Worm (Caenorhabditis elegans) whole organism, L2 larva: ENCODE results near the gene msp-10.

Source experiments
- C34F6.9 ChIP-seq: fragments of 150-350 bp; optimal IDR thresholded peaks from 2 replicates; lab custom pipeline; 2014; ENCODE audit warnings: missing biosample characterization, missing genetic modification characterization
- F13H6.1 ChIP-seq: sonication (generic microtip); optimal IDR thresholded peaks from 2 replicates; lab custom pipeline; 2016; ENCODE audit warnings: missing genetic modification characterization, missing compliant biosample characterization
- Y55F3AM.14 ChIP-seq: fragments of 200-800 bp; sonication (Bioruptor generic); optimal IDR thresholded peaks from 2 replicates; lab custom pipeline; 2018; ENCODE audit warnings: mild to moderate bottlenecking, missing genetic modification characterization, missing compliant biosample characterization
- ZK546.5 ChIP-seq: sonication (generic microtip); optimal IDR thresholded peaks from 2 replicates; lab custom pipeline; 2017; ENCODE audit warnings: missing biosample characterization, missing genetic modification characterization
- alr-1 ChIP-seq: fragments of 150-350 bp; optimal IDR thresholded peaks from 2 replicates; lab custom pipeline; 2014; ENCODE audit warnings: missing biosample characterization, missing genetic modification characterization
- aly-2 ChIP-seq: fragments of 150-350 bp; optimal IDR thresholded peaks from 2 replicates; lab custom pipeline; 2014; ENCODE audit warnings: missing biosample characterization, missing genetic modification characterization
- ama-1 ChIP-seq: fragments of 150-350 bp; optimal IDR thresholded peaks from 2 replicates; lab custom pipeline; 2018; ENCODE audit warnings: inconsistent platforms
- blmp-1 ChIP-seq: sonication (generic microtip); optimal IDR thresholded peaks from 2 replicates; lab custom pipeline; 2017; ENCODE audit warnings: missing genetic modification characterization, mild to moderate bottlenecking, missing compliant biosample characterization, antibody characterized with exemption, moderate library complexity; ENCODE audit not compliant: insufficient read depth
- ceh-16 ChIP-seq: fragments of 150-350 bp; optimal IDR thresholded peaks from 2 replicates; lab custom pipeline; 2014; ENCODE audit warnings: missing biosample characterization, missing genetic modification characterization
- ceh-82 ChIP-seq: fragments of 150-350 bp; optimal IDR thresholded peaks from 2 replicates; lab custom pipeline; 2014; ENCODE audit warnings: missing biosample characterization, missing genetic modification characterization
- crh-2 ChIP-seq: sonication (generic microtip); optimal IDR thresholded peaks from 2 replicates; lab custom pipeline; 2017; ENCODE audit warnings: missing biosample characterization, missing genetic modification characterization
- dmd-4 ChIP-seq: sonication (generic microtip); optimal IDR thresholded peaks from 2 replicates; lab custom pipeline; 2017; ENCODE audit warnings: missing biosample characterization, missing genetic modification characterization
- egl-27 ChIP-seq: sonication (generic microtip); optimal IDR thresholded peaks from 3 replicates; lab custom pipeline; 2017; ENCODE audit warnings: missing biosample characterization, missing genetic modification reagents, missing genetic modification characterization
- elt-1 ChIP-seq: fragments of 150-350 bp; optimal IDR thresholded peaks from 2 replicates; lab custom pipeline; 2014; ENCODE audit warnings: missing biosample characterization, missing genetic modification characterization
- elt-3 ChIP-seq: sonication (generic microtip); optimal IDR thresholded peaks from 2 replicates; lab custom pipeline; 2017; ENCODE audit warnings: missing biosample characterization, missing genetic modification characterization
- fos-1 ChIP-seq: fragments of 150-350 bp; optimal IDR thresholded peaks from 2 replicates; lab custom pipeline; 2014; ENCODE audit warnings: missing biosample characterization, missing genetic modification characterization
- gmeb-1 ChIP-seq: fragments of 150-350 bp; optimal IDR thresholded peaks from 2 replicates; lab custom pipeline; 2014; ENCODE audit warnings: missing biosample characterization, missing genetic modification characterization
- lin-11 ChIP-seq: fragments of 150-350 bp; sonication (generic microtip); optimal IDR thresholded peaks from 2 replicates; lab custom pipeline; 2014; ENCODE audit warnings: missing biosample characterization, missing genetic modification characterization, inconsistent platforms, mixed read lengths
- lin-13 ChIP-seq: fragments of 150-350 bp; optimal IDR thresholded peaks from 2 replicates; lab custom pipeline; 2014; ENCODE audit warnings: missing biosample characterization, missing genetic modification reagents, missing genetic modification characterization
- lin-39 ChIP-seq: fragments of 150-350 bp; optimal IDR thresholded peaks from 2 replicates; lab custom pipeline; 2014; ENCODE audit warnings: missing biosample characterization, missing genetic modification reagents, missing genetic modification characterization
- lsy-2 ChIP-seq, 2 experiments: fragments of 150-350 bp in 1 of 2; sonication (generic microtip) in 1 of 2; optimal IDR thresholded peaks; 2 replicates each; lab custom pipeline; 2014 to 2017; ENCODE audit warnings: missing biosample characterization in 2 of 2, missing genetic modification characterization in 2 of 2
- mab-5 ChIP-seq: fragments of 150-350 bp; optimal IDR thresholded peaks from 2 replicates; lab custom pipeline; 2014; ENCODE audit warnings: missing biosample characterization, missing genetic modification characterization
- mbf-1 ChIP-seq: sonication (generic microtip); optimal IDR thresholded peaks from 2 replicates; lab custom pipeline; 2017; ENCODE audit warnings: missing biosample characterization, missing genetic modification characterization
- mdl-1 ChIP-seq, 2 experiments: fragments of 150-350 bp in 1 of 2; sonication (generic microtip) in 1 of 2; optimal IDR thresholded peaks; 2 replicates each; lab custom pipeline; 2017; ENCODE audit warnings: missing biosample characterization in 2 of 2, missing genetic modification characterization in 2 of 2
- nhr-10 ChIP-seq: sonication (generic microtip); optimal IDR thresholded peaks from 2 replicates; lab custom pipeline; 2017; ENCODE audit warnings: missing biosample characterization, missing genetic modification characterization
- nhr-11 ChIP-seq: fragments of 150-350 bp; optimal IDR thresholded peaks from 2 replicates; lab custom pipeline; 2014; ENCODE audit warnings: missing biosample characterization, missing genetic modification characterization
- nhr-12 ChIP-seq: fragments of 150-350 bp; optimal IDR thresholded peaks from 2 replicates; lab custom pipeline; 2014; ENCODE audit warnings: missing biosample characterization, missing genetic modification characterization
- nhr-129 ChIP-seq: fragments of 150-350 bp; optimal IDR thresholded peaks from 2 replicates; lab custom pipeline; 2014; ENCODE audit warnings: missing biosample characterization, missing genetic modification characterization
- nhr-21 ChIP-seq: fragments of 150-350 bp; optimal IDR thresholded peaks from 2 replicates; lab custom pipeline; 2014; ENCODE audit warnings: missing biosample characterization, missing genetic modification characterization
- nhr-23 ChIP-seq: fragments of 150-350 bp; optimal IDR thresholded peaks from 2 replicates; lab custom pipeline; 2014; ENCODE audit warnings: missing biosample characterization, missing genetic modification reagents, missing genetic modification characterization
- nhr-237 ChIP-seq: fragments of 150-350 bp; optimal IDR thresholded peaks from 2 replicates; lab custom pipeline; 2014; ENCODE audit warnings: missing biosample characterization, missing genetic modification characterization
- nhr-25 ChIP-seq: fragments of 150-350 bp; sonication (generic microtip); optimal IDR thresholded peaks from 3 replicates; lab custom pipeline; 2014; ENCODE audit warnings: missing biosample characterization, missing genetic modification characterization
- nhr-6 ChIP-seq: fragments of 150-350 bp; optimal IDR thresholded peaks from 2 replicates; lab custom pipeline; 2014; ENCODE audit warnings: missing biosample characterization, missing genetic modification characterization
- nhr-77 ChIP-seq: fragments of 150-350 bp; optimal IDR thresholded peaks from 2 replicates; lab custom pipeline; 2014; ENCODE audit warnings: missing biosample characterization, missing genetic modification characterization
- peb-1 ChIP-seq: fragments of 150-350 bp; optimal IDR thresholded peaks from 2 replicates; lab custom pipeline; 2014; ENCODE audit warnings: missing biosample characterization, missing genetic modification characterization
- sem-4 ChIP-seq: fragments of 150-350 bp; optimal IDR thresholded peaks from 2 replicates; lab custom pipeline; 2014; ENCODE audit warnings: missing biosample characterization, missing genetic modification reagents, missing genetic modification characterization
- skn-1 ChIP-seq: sonication (generic microtip); optimal IDR thresholded peaks from 2 replicates; lab custom pipeline; 2017; ENCODE audit warnings: missing biosample characterization, missing genetic modification characterization
- sma-9 ChIP-seq, 2 experiments: fragments of 150-350 bp in 1 of 2; sonication (generic microtip) in 1 of 2; optimal IDR thresholded peaks; 2 replicates each; lab custom pipeline; 2014 to 2016; ENCODE audit warnings: missing genetic modification characterization in 2 of 2, mild to moderate bottlenecking in 1 of 2, missing biosample characterization in 1 of 2, missing compliant biosample characterization in 1 of 2, missing genetic modification reagents in 1 of 2, moderate library complexity in 1 of 2
- snpc-4 ChIP-seq: fragments of 150-350 bp; optimal IDR thresholded peaks from 2 replicates; lab custom pipeline; 2014; ENCODE audit warnings: missing biosample characterization, missing genetic modification characterization
- unc-39 ChIP-seq: fragments of 150-350 bp; optimal IDR thresholded peaks from 2 replicates; lab custom pipeline; 2014; ENCODE audit warnings: missing biosample characterization, missing genetic modification characterization
- unc-55 ChIP-seq: fragments of 150-350 bp; sonication (generic microtip); optimal IDR thresholded peaks from 3 replicates; lab custom pipeline; 2014; ENCODE audit warnings: missing biosample characterization, missing genetic modification reagents, missing genetic modification characterization
- unc-62 ChIP-seq: fragments of 150-350 bp; optimal IDR thresholded peaks from 2 replicates; lab custom pipeline; 2014; ENCODE audit warnings: missing biosample characterization, missing genetic modification reagents, missing genetic modification characterization
- zag-1 ChIP-seq: fragments of 150-350 bp; optimal IDR thresholded peaks from 2 replicates; lab custom pipeline; 2014; ENCODE audit warnings: missing biosample characterization, missing genetic modification characterization
- ztf-1 ChIP-seq: fragments of 200-800 bp; sonication (Bioruptor generic); conservative IDR thresholded peaks from 2 replicates; pipeline ENCODE4 v1.3.6; 2022; ENCODE audit warnings: missing genetic modification characterization, missing compliant biosample characterization
- ztf-11 ChIP-seq: sonication (generic microtip); optimal IDR thresholded peaks from 2 replicates; lab custom pipeline; 2017; ENCODE audit warnings: missing biosample characterization, missing genetic modification characterization
- ztf-4 ChIP-seq: fragments of 150-350 bp; optimal IDR thresholded peaks from 2 replicates; lab custom pipeline; 2014; ENCODE audit warnings: missing biosample characterization, missing genetic modification characterization

Gene msp-10

DNA sequence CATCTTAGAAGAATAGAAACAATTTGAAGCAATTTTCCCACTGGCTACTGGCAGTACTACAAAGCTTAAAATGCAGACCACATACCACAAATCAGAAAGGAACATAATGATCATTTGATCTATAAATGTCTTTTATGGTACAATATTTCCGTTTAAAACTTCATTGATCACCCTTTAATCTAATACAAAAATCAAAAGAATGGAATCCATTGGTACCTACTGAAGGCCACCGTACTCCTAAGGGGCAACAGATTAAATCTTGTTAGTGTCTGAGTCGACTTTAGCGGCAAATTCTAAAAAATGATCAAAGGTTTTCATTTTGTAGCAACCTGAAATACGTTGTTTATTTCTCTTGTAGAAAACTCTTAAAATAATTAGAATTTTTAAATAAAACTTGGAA, 34.8 kb downstream of the msp-10 start:
- TF ChIP-seq nhr-25 (tag; lab: Kevin White, UChicago), result peak; percentile 53
- no peak for TF ChIP-seq mdl-1 (tag; optimal IDR thresholded peaks at IDR 0.05; lab: Kevin White, UChicago)
- TF ChIP-seq lin-13 (GFP tag; lab: Kevin White, UChicago), result no peak
- TF ChIP-seq ztf-11 (tag; lab: Kevin White, UChicago), result no peak
- no peak for TF ChIP-seq ceh-82 (tag; lab: Kevin White, UChicago)
- TF ChIP-seq nhr-21 (tag; lab: Kevin White, UChicago), result no peak
- no peak for TF ChIP-seq ZK546.5
- peak; percentile 9 for TF ChIP-seq sma-9 (GFP tag; optimal IDR thresholded peaks at IDR 0.05; lab: Kevin White, UChicago)
- TF ChIP-seq sma-9 (tag; optimal IDR thresholded peaks at IDR 0.05; lab: Kevin White, UChicago), result no peak

DNA sequence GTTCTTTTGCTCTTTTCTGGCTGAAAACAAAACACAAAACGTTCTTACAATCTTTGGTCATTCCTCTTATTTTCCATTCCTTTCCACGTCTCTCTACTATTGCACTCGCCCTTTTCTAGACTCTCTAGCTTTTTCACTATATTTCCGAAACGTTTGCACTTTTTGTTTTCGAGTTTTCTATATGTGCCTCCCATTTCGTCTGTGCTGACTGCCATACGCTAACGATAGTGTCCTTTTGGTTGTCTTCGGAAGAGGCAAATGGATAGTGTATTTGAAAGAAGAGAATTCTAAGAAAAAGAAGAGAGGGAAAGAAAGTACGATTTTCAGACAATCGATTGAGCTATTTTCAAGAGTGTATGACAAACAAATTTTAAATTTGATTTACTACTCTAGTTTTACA, 35.3 kb downstream of the msp-10 start:
- TF ChIP-seq ztf-4 (no peak), nhr-10 (tag; lab: Kevin White, UChicago) (no peak), ztf-1 (GFP tag; lab: Robert Waterston, UW) (no peak), Y55F3AM.14 (GFP tag; lab: Kevin White, UChicago) (no peak), gmeb-1 (tag; lab: Kevin White, UChicago) (no peak), nhr-237 (tag; lab: Kevin White, UChicago) (no peak), sem-4 (tag; lab: Kevin White, UChicago) (no peak), lin-11 (tag; lab: Kevin White, UChicago) (no peak), mbf-1 (tag; lab: Kevin White, UChicago) (no peak), nhr-23 (tag; lab: Kevin White, UChicago) (no peak), snpc-4 (tag; lab: Kevin White, UChicago) (no peak), fos-1 (tag; lab: Kevin White, UChicago) (peak; percentile 81), nhr-6 (tag; lab: Kevin White, UChicago) (no peak), lin-13 (GFP tag; lab: Kevin White, UChicago) (no peak), aly-2 (tag; lab: Kevin White, UChicago) (no peak), lsy-2 (tag; optimal IDR thresholded peaks at IDR 0.05; lab: Kevin White, UChicago) (peak in 1 of 2 experiments; percentile 34), elt-1 (tag; lab: Kevin White, UChicago) (no peak), ama-1 (lab: Kevin White, UChicago) (no peak), nhr-129 (tag; lab: Kevin White, UChicago) (peak; percentile 47), lin-39 (tag; lab: Kevin White, UChicago) (no peak), alr-1 (no peak), zag-1 (peak; percentile 57), C34F6.9 (tag; lab: Kevin White, UChicago) (peak; percentile 35), elt-3 (tag; lab: Kevin White, UChicago) (no peak), sma-9 (GFP tag; optimal IDR thresholded peaks at IDR 0.05; lab: Kevin White, UChicago) (peak; percentile 70), sma-9 (tag; optimal IDR thresholded peaks at IDR 0.05; lab: Kevin White, UChicago) (no peak), nhr-21 (tag; lab: Kevin White, UChicago) (no peak), crh-2 (tag; lab: Kevin White, UChicago) (peak; percentile 78), mab-5 (no peak), unc-55 (GFP tag; lab: Kevin White, UChicago) (peak; percentile 9), F13H6.1 (peak; percentile 36), skn-1 (tag; lab: Kevin White, UChicago) (peak; percentile 32), unc-62 (GFP tag; lab: Kevin White, UChicago) (no peak), nhr-77 (no peak), mdl-1 (tag; optimal IDR thresholded peaks at IDR 0.05; lab: Kevin White, UChicago) (no peak)

- TF ChIP-seq lin-39 (tag; lab: Kevin White, UChicago) (no peak), zag-1 (no peak), ZK546.5 (no peak), ceh-16 (tag; lab: Kevin White, UChicago) (peak; percentile 61), ztf-11 (tag; lab: Kevin White, UChicago) (no peak), lsy-2 (tag; optimal IDR thresholded peaks at IDR 0.05; lab: Kevin White, UChicago) (peak in 1 of 2 experiments; percentile 56), aly-2 (tag; lab: Kevin White, UChicago) (no peak), ama-1 (lab: Kevin White, UChicago) (peak; percentile 36), dmd-4 (tag; lab: Kevin White, UChicago) (no peak), peb-1 (tag; lab: Kevin White, UChicago) (no peak), nhr-129 (tag; lab: Kevin White, UChicago) (peak; percentile 78), egl-27 (tag; lab: Kevin White, UChicago) (peak; percentile 53), unc-39 (tag; lab: Kevin White, UChicago) (no peak), blmp-1 (tag; lab: Kevin White, UChicago) (peak; percentile 14), nhr-12 (no peak), F13H6.1 (peak; percentile 73), mbf-1 (tag; lab: Kevin White, UChicago) (no peak), nhr-11 (tag; lab: Kevin White, UChicago) (no peak), nhr-23 (tag; lab: Kevin White, UChicago) (no peak), nhr-237 (tag; lab: Kevin White, UChicago) (no peak), unc-55 (GFP tag; lab: Kevin White, UChicago) (peak; percentile 69), C34F6.9 (tag; lab: Kevin White, UChicago) (peak; percentile 61), nhr-6 (tag; lab: Kevin White, UChicago) (peak; percentile 54), ceh-82 (tag; lab: Kevin White, UChicago) (no peak), snpc-4 (tag; lab: Kevin White, UChicago) (no peak), lin-13 (GFP tag; lab: Kevin White, UChicago) (peak; percentile 28), nhr-10 (tag; lab: Kevin White, UChicago) (no peak), nhr-25 (tag; lab: Kevin White, UChicago) (peak; percentile 25), ztf-4 (no peak), lin-11 (tag; lab: Kevin White, UChicago) (no peak), elt-1 (tag; lab: Kevin White, UChicago) (no peak), Y55F3AM.14 (GFP tag; lab: Kevin White, UChicago) (no peak), sem-4 (tag; lab: Kevin White, UChicago) (no peak)
These were observed 36.4 kb downstream of the msp-10 start for ce11 chrIV:9873837-9874236.
